Worm (Caenorhabditis elegans): ENCODE data around the gene F02H6.6.

Gene F02H6.6

DNA sequence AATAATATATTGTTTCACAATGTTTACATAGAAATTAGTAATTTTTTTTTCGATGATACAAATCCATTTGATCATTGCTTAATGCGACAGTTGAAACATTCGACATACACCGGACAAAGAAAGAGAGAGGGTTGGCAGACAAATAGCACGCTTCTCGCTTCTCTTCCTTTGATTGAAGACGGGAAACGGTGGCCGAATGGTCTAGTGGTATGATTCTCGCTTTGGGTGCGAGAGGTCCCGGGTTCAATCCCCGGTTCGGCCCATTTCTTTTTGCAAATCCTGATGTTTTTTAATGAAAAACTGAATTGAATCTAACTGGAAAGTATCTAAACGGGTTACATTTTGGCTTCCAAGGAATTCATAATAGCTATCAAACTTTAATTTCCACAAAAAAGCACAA is 5.8 kb downstream of the F02H6.6 start (continued):
- TF ChIP-seq egl-43 (GFP tag; IDR thresholded peaks at IDR 0.05) (no peak), daf-19 (GFP tag; conservative IDR thresholded peaks at IDR 0.05) (peak; percentile 82), ceh-44 (GFP tag; IDR thresholded peaks at IDR 0.05) (peak; percentile 84), hlh-11 (tag; optimal IDR thresholded peaks at IDR 0.05) (no peak), fos-1 (tag; optimal IDR thresholded peaks at IDR 0.05) (no peak), hif-1 (tag; optimal IDR thresholded peaks at IDR 0.05) (peak; percentile 52 to 86), hmg-1.1 (GFP tag; IDR thresholded peaks at IDR 0.05) (no peak; the same call in 1 of the 2 replicates), vab-7 (GFP tag; IDR thresholded peaks at IDR 0.05) (peak; percentile 79), unc-62 (GFP tag; optimal IDR thresholded peaks at IDR 0.05 in 1 of 2) (peak in 1 of 2 experiments; percentile 20), unc-62 (tag; optimal IDR thresholded peaks at IDR 0.05) (no peak), daf-16 (GFP tag; optimal IDR thresholded peaks at IDR 0.05) (peak; percentile 45 to 56), daf-16 (tag; optimal IDR thresholded peaks at IDR 0.05) (peak; percentile 42), T26A8.4 (GFP tag; IDR thresholded peaks at IDR 0.05) (no peak), aly-2 (tag; optimal IDR thresholded peaks at IDR 0.05) (no peak), madf-5 (GFP tag; IDR thresholded peaks at IDR 0.05) (peak in 1 of 2 experiments; percentile 83; a peak in 2 of 4 replicates), lin-13 (GFP tag; optimal IDR thresholded peaks at IDR 0.05) (peak; percentile 56), mes-2 (tag; optimal IDR thresholded peaks at IDR 0.05; ENCODE audit: poor library complexity, severe bottlenecking) (no peak), nhr-76 (tag; optimal IDR thresholded peaks at IDR 0.05) (no peak), lin-15B (tag; optimal IDR thresholded peaks at IDR 0.05) (no peak), ces-1 (GFP tag; optimal IDR thresholded peaks at IDR 0.05) (no peak), spr-3 (GFP tag; optimal IDR thresholded peaks at IDR 0.05) (no peak), daf-12 (tag; optimal IDR thresholded peaks at IDR 0.05) (no peak), D1046.2 (GFP tag; IDR thresholded peaks at IDR 0.05) (no peak), attf-4 (tag; optimal IDR thresholded peaks at IDR 0.05) (no peak), ZK337.2 (GFP tag; IDR thresholded peaks at IDR 0.05) (peak; percentile 62; the same call in 1 of the 2 replicates), ztf-7 (tag; optimal IDR thresholded peaks at IDR 0.05) (peak; percentile 76), mxl-3 (GFP tag; optimal IDR thresholded peaks at IDR 0.05) (peak; percentile 34), F26F4.8 (GFP tag; conservative IDR thresholded peaks at IDR 0.05) (no peak; the same call in 1 of the 2 replicates), ZK546.5 (tag; optimal IDR thresholded peaks at IDR 0.05) (no peak), lin-1 (GFP tag; IDR thresholded peaks at IDR 0.05) (no peak; the same call in 1 of the 2 replicates), zag-1 (tag; optimal IDR thresholded peaks at IDR 0.05) (no peak), daf-8 (GFP tag; IDR thresholded peaks at IDR 0.05) (no peak), aha-1 (tag) (peak; percentile 92), R02D3.7 (tag; optimal IDR thresholded peaks at IDR 0.05) (no peak), mdt-29 (GFP tag; IDR thresholded peaks at IDR 0.05) (peak; percentile 82; the same call in 1 of the 2 replicates), nhr-237 (tag; optimal IDR thresholded peaks at IDR 0.05) (no peak), T20F7.1 (GFP tag; optimal IDR thresholded peaks at IDR 0.05) (peak; percentile 28), ceh-28 (tag; optimal IDR thresholded peaks at IDR 0.05) (no peak), zip-2 (tag; optimal IDR thresholded peaks at IDR 0.05) (peak; percentile 19), F44E2.7 (GFP tag; IDR thresholded peaks at IDR 0.05) (peak; percentile 54; the same call in 1 of the 2 replicates)

DNA sequence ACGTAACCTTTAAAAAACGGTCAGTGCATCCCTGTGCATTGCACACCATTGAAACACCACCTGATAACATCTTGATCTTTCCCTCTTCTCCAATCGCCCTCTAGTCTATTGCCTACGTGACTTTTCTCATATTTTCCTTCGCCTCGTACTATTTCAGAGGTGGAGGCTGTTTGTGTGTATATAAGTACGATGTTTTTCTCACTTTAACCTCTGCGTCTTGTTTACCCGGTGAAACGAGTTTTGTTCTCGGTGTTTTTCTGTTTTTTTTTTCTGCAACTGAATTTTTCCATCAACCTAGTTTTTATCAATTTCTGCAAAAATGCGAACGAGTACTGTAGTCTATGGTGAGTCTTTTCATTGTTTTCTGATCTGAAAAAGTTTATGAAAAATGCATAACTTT is 11.0 kb downstream of the F02H6.6 start, which contains the start of gene sqrd-1:
TSS of gene sqrd-1 (plus strand) at position 158 of the 400 bp plus-strand sequence.
- TF ChIP-seq dve-1 (tag; optimal IDR thresholded peaks at IDR 0.05; ENCODE audit: insufficient read depth): peak; percentile 52
- peak; percentile 50 for TF ChIP-seq dmd-6 (GFP tag; IDR thresholded peaks at IDR 0.05)
- TF ChIP-seq nhr-28 (tag; optimal IDR thresholded peaks at IDR 0.05): peak; percentile 47
- no peak for TF ChIP-seq hlh-11 (tag; optimal IDR thresholded peaks at IDR 0.05)
- no peak for TF ChIP-seq egl-43 (GFP tag; IDR thresholded peaks at IDR 0.05)
- TF ChIP-seq tra-1 (GFP tag; IDR thresholded peaks at IDR 0.05): no peak
- TF ChIP-seq ama-1 (optimal IDR thresholded peaks at IDR 0.05): peak; percentile 66
- peak in 1 of 2 experiments; percentile 93 for TF ChIP-seq unc-62 (GFP tag; optimal IDR thresholded peaks at IDR 0.05 in 1 of 2)
- no peak for TF ChIP-seq unc-62 (tag; optimal IDR thresholded peaks at IDR 0.05)
- peak; percentile 46 for TF ChIP-seq mep-1 (tag; optimal IDR thresholded peaks at IDR 0.05)
- TF ChIP-seq lsy-2 (tag; optimal IDR thresholded peaks at IDR 0.05): peak in 1 of 2 experiments; percentile 43
- peak in 1 of 2 experiments; percentile 93 for TF ChIP-seq daf-16 (GFP tag; optimal IDR thresholded peaks at IDR 0.05)
- peak; percentile 88 for TF ChIP-seq daf-16 (tag; optimal IDR thresholded peaks at IDR 0.05)
- no peak for TF ChIP-seq D1046.2 (GFP tag; IDR thresholded peaks at IDR 0.05)
- peak in 1 of 2 experiments; percentile 37 for TF ChIP-seq mdl-1 (tag; optimal IDR thresholded peaks at IDR 0.05)
- TF ChIP-seq unc-130 (GFP tag; optimal IDR thresholded peaks at IDR 0.05): no peak
- TF ChIP-seq mes-2 (tag; optimal IDR thresholded peaks at IDR 0.05; ENCODE audit: poor library complexity, severe bottlenecking): no peak
- no peak for TF ChIP-seq snpc-1.2 (GFP tag; IDR thresholded peaks at IDR 0.05)
- peak; percentile 100 for TF ChIP-seq aha-1 (tag)
- no peak for TF ChIP-seq nhr-11 (tag; optimal IDR thresholded peaks at IDR 0.05)
- TF ChIP-seq hif-1 (tag; optimal IDR thresholded peaks at IDR 0.05): peak; percentile 97 to 99
- peak; percentile 1 for TF ChIP-seq hlh-30 (tag; optimal IDR thresholded peaks at IDR 0.05; ENCODE audit: insufficient read depth)
- no peak for TF ChIP-seq T26A8.4 (GFP tag; IDR thresholded peaks at IDR 0.05)
